Worm (Caenorhabditis elegans): Measurements from ENCODE around the gene srh-24.

Gene srh-24

DNA sequence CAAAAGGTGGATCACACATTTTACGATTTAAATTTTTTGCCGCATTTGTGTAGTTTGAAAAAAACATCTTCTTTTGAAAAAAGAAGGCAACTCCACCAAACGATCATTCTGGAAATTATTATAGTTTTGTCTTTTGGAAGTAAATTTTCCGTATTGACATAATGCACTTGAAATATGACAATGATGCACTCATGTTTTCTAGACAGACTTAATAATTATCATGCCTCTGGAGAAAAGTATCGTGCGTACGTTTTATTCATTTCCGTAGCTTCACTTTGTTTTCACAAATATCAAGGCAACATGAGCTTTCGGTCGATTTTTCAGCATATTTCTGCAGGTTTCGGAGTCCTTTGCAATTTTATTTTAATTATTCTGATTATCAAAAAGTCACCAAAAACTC, 42.5 kb downstream of the srh-24 start, which contains the start of gene str-250:
str-250 (plus strand) TSS at position 301 of the 400 bp plus-strand sequence.
- TF ChIP-seq snpc-4 (GFP tag; optimal IDR thresholded peaks at IDR 0.05) (no peak), snpc-4 (tag; optimal IDR thresholded peaks at IDR 0.05) (no peak), xnd-1 (tag; optimal IDR thresholded peaks at IDR 0.05) (no peak), F23B12.7 (tag; optimal IDR thresholded peaks at IDR 0.05; ENCODE audit: insufficient read depth) (no peak)

DNA sequence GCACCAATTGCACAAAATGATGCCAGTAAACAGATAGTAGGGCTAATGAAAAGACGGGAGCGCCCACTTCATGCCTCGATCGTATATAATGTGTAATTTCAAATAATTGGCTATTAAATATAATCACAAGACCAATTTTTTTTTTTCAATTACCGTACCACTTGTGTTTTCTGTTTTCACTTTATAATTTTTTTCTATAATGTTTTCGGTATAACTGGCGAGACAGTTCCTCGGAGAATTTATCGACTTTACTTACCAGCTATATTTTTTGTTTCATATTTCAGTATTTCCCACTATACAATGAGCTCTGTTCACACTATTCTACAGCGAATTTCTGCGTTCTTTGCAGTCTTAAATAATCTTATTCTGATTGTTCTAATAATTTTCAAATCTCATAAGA, 44.6 kb downstream of the srh-24 start, which contains the start of gene str-252:
str-252 (plus strand) TSS at position 301 of the 400 bp plus-strand sequence.
- TF ChIP-seq F52B5.7 (tag; optimal IDR thresholded peaks at IDR 0.05) (no peak), dpl-1 (GFP tag; optimal IDR thresholded peaks at IDR 0.05) (no peak), sptf-2 (GFP tag; optimal IDR thresholded peaks at IDR 0.05) (no peak), F49E8.2 (tag; optimal IDR thresholded peaks at IDR 0.05; ENCODE audit: insufficient read depth) (no peak), athp-1 (tag; optimal IDR thresholded peaks at IDR 0.05) (no peak), attf-5 (GFP tag; optimal IDR thresholded peaks at IDR 0.05) (no peak), pbrm-1 (GFP tag; IDR thresholded peaks at IDR 0.05) (no peak), ztf-3 (GFP tag; optimal IDR thresholded peaks at IDR 0.05) (no peak), egl-18 (GFP tag; IDR thresholded peaks at IDR 0.05) (no peak), ztf-26 (tag; optimal IDR thresholded peaks at IDR 0.05) (no peak), unc-62 (GFP tag; optimal IDR thresholded peaks at IDR 0.05) (no peak), K12H6.12 (tag; optimal IDR thresholded peaks at IDR 0.05) (no peak), ZK185.1 (tag; optimal IDR thresholded peaks at IDR 0.05; ENCODE audit: poor library complexity, severe bottlenecking) (no peak), F10E7.11 (tag; optimal IDR thresholded peaks at IDR 0.05) (no peak), aptf-3 (GFP tag; IDR thresholded peaks at IDR 0.05) (no peak), lsl-1 (GFP tag; optimal IDR thresholded peaks at IDR 0.05) (no peak)

DNA sequence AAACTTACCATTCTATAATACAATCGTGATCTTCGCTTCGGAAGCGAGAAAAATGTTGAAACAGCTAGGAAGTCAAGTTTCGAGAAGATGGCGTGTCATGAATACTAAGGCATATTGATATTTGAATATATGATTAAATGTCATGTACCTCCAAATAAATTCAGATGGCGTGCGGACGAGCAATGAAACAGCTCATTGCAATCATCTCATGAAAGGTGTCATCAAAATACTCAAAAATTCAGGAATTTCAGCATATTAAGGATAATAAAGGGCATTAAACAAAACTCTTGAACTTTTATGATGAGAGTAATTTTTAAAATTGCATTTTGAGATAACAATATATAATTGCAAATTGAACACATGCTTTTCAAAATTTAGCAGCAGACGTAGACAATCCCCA, 45.4 kb downstream of the srh-24 start, which contains the start of gene gcy-32:
gcy-32 (minus strand) TSS at position 101 of the 400 bp plus-strand sequence.
- TF ChIP-seq K12H6.12 (tag; optimal IDR thresholded peaks at IDR 0.05) (no peak), lin-26 (GFP tag; IDR thresholded peaks at IDR 0.05) (no peak), F57A8.1 (GFP tag; optimal IDR thresholded peaks at IDR 0.05) (no peak), bed-1 (GFP tag; IDR thresholded peaks at IDR 0.05) (no peak), nfyb-1 (GFP tag; IDR thresholded peaks at IDR 0.05) (no peak)

DNA sequence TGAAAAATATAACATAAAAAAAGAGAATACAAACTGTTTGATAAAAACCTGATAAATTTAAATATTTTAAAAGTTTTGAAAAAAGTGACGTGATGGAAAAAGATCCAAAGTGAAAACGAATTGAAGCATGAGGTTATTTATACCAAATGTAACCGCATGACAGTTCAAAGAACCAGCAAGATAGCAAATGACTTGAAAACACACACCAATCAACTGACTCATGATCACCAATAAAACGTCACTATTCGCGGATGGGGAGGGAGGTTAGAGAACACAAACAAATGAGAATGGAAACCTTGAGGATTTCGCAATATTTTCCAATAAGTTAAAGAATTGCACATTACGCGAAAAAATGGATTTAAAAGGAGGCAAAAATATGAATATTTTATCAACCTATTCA, 51.4 kb downstream of the srh-24 start, which contains the start of gene C06B3.7:
C06B3.7 (plus strand) TSS at position 287 of the 400 bp plus-strand sequence.
- TF ChIP-seq lsl-1 (GFP tag; optimal IDR thresholded peaks at IDR 0.05) (no peak), chd-7 (tag; optimal IDR thresholded peaks at IDR 0.05) (no peak), Y56A3A.18 (GFP tag; IDR thresholded peaks at IDR 0.05) (no peak), hmg-20 (GFP tag; IDR thresholded peaks at IDR 0.05) (no peak), unc-130 (GFP tag; optimal IDR thresholded peaks at IDR 0.05) (no peak), let-607 (tag; optimal IDR thresholded peaks at IDR 0.05) (peak in 1 of 2 experiments; percentile 47), sptf-2 (GFP tag; optimal IDR thresholded peaks at IDR 0.05) (no peak), hmg-1.2 (GFP tag; IDR thresholded peaks at IDR 0.05) (no peak; the same call in 1 of the 2 replicates), ceh-27 (GFP tag; optimal IDR thresholded peaks at IDR 0.05) (peak; percentile 4), B0336.3 (GFP tag; IDR thresholded peaks at IDR 0.05) (no peak), lin-40 (tag; optimal IDR thresholded peaks at IDR 0.05) (peak; percentile 71), ztf-3 (GFP tag; optimal IDR thresholded peaks at IDR 0.05) (no peak), Y67H2A.10 (GFP tag; conservative IDR thresholded peaks at IDR 0.05) (no peak), F55B11.4 (tag; optimal IDR thresholded peaks at IDR 0.05; ENCODE audit: borderline replicate concordance, insufficient read depth) (no peak), ztf-22 (GFP tag; optimal IDR thresholded peaks at IDR 0.05) (no peak), let-526 (GFP tag; IDR thresholded peaks at IDR 0.05) (peak; percentile 81), attf-5 (GFP tag; optimal IDR thresholded peaks at IDR 0.05) (peak; percentile 72), ZK185.1 (tag; optimal IDR thresholded peaks at IDR 0.05; ENCODE audit: poor library complexity, severe bottlenecking) (peak; percentile 17), ztf-6 (GFP tag; IDR thresholded peaks at IDR 0.05) (no peak), atf-7 (tag; optimal IDR thresholded peaks at IDR 0.05) (peak; percentile 96), aptf-3 (GFP tag; IDR thresholded peaks at IDR 0.05) (no peak), F23B12.7 (tag; optimal IDR thresholded peaks at IDR 0.05; ENCODE audit: insufficient read depth) (peak; percentile 14), zim-3 (tag; optimal IDR thresholded peaks at IDR 0.05) (no peak), cebp-1 (GFP tag; IDR thresholded peaks at IDR 0.05) (peak; percentile 98), cebp-1 (tag; optimal IDR thresholded peaks at IDR 0.05) (peak; percentile 99), snpc-1.3 (tag; optimal IDR thresholded peaks at IDR 0.05; ENCODE audit: insufficient read depth) (no peak)

Measured in whole organism, young adult.